Fruit fly (Drosophila melanogaster): ENCODE data around the gene Tl.

Gene Tl

dm6 chr3R:26798469-26799178 lies at the start of gene Tl (continued):
- TF ChIP-seq Ravus (GFP tag; IDR thresholded peaks at IDR 0.05) (no peak), Dbx (GFP tag; IDR thresholded peaks at IDR 0.05) (no peak), Nf-YC (tag; optimal IDR thresholded peaks at IDR 0.05) (no peak), CG10959 (GFP tag; IDR thresholded peaks at IDR 0.05) (no peak), Blimp-1 (GFP tag; optimal IDR thresholded peaks at IDR 0.05) (no peak), CG30403 (GFP tag; optimal IDR thresholded peaks at IDR 0.05) (no peak), Ets97D (GFP tag; optimal IDR thresholded peaks at IDR 0.05) (no peak), CG12659 (GFP tag; optimal IDR thresholded peaks at IDR 0.05) (no peak), mirr (GFP tag; optimal IDR thresholded peaks at IDR 0.05) (no peak), CG5953 (GFP tag; IDR thresholded peaks at IDR 0.05) (peak; percentile 34; the same call in 1 of the 2 replicates), sens-2 (GFP tag; IDR thresholded peaks at IDR 0.05) (peak; percentile 19; the same call in 1 of the 2 replicates), Elba2 (GFP tag; optimal IDR thresholded peaks at IDR 0.05) (no peak), CG1792 (GFP tag; optimal IDR thresholded peaks at IDR 0.05) (no peak), tll (GFP tag; optimal IDR thresholded peaks at IDR 0.05) (no peak), wdn (GFP tag; IDR thresholded peaks at IDR 0.05) (no peak), unpg (GFP tag; optimal IDR thresholded peaks at IDR 0.05) (no peak), CG8924 (tag; optimal IDR thresholded peaks at IDR 0.05) (peak; percentile 26), CG6813 (GFP tag; optimal IDR thresholded peaks at IDR 0.05) (no peak), fu2 (GFP tag; optimal IDR thresholded peaks at IDR 0.05) (no peak), CG14965 (GFP tag; optimal IDR thresholded peaks at IDR 0.05; ENCODE audit: borderline replicate concordance) (no peak), Hsf (GFP tag; optimal IDR thresholded peaks at IDR 0.05) (no peak), Meics (GFP tag; optimal IDR thresholded peaks at IDR 0.05) (no peak), CG16779 (GFP tag; IDR thresholded peaks at IDR 0.05) (0 out of 2 replicates have a peak, but pooled peaks have one; percentile 26), CG42726 (GFP tag; IDR thresholded peaks at IDR 0.05; ENCODE audit: partially characterized antibody) (peak; percentile 76), CG10147 (GFP tag; optimal IDR thresholded peaks at IDR 0.05) (no peak), rib (GFP tag; IDR thresholded peaks at IDR 0.05) (peak; percentile 57; the same call in 1 of the 2 replicates), wek (GFP tag; optimal IDR thresholded peaks at IDR 0.05) (no peak), CG9932 (GFP tag; IDR thresholded peaks at IDR 0.05) (peak; percentile 42; the same call in 1 of the 2 replicates), CG12071 (GFP tag; optimal IDR thresholded peaks at IDR 0.05) (no peak), sd (tag; optimal IDR thresholded peaks at IDR 0.05) (no peak), B-H2 (GFP tag; optimal IDR thresholded peaks at IDR 0.05) (no peak), Kr (GFP tag; optimal IDR thresholded peaks at IDR 0.05) (no peak), Drgx (GFP tag; IDR thresholded peaks at IDR 0.05) (no peak), ttk (GFP tag; IDR thresholded peaks at IDR 0.05) (no peak), CG33557 (GFP tag; optimal IDR thresholded peaks at IDR 0.05) (peak; percentile 15)

dm6 chr3R:26761695-26762094 lies 37.1 kb upstream of the Tl start:
- peak; percentile 57 for TF ChIP-seq Hr39 (optimal IDR thresholded peaks at IDR 0.05)
- no peak for TF ChIP-seq cato (GFP tag; optimal IDR thresholded peaks at IDR 0.05; ENCODE audit: borderline replicate concordance)

DNA sequence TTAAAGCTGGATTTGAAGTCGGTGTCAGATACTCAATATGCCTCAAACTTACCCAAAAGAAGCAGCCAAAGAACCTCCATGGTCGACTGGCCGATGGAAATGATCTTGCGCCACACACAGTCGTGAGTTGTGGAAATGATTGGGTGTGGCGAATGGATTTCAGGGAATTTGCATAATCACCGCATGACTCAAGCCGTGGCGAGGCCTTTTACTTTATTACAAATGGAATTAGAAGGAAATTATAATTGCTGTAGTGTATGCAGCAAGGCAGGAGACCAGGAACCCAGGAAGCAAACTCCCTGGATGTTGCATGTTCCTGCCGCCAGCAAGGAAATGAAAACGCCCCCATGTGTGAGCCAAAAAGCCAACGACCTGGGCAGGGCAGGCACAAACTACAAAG lies 14.7 kb upstream of the Tl start, which contains the start of gene CG42789:
TSS of gene CG42789 (minus strand) at position 101 of the 400 bp plus-strand sequence.
- TF ChIP-seq fru (optimal IDR thresholded peaks at IDR 0.05) (no peak), lmd (GFP tag; IDR thresholded peaks at IDR 0.05) (no peak), CG10321 (GFP tag; IDR thresholded peaks at IDR 0.05) (no peak), CG15073 (GFP tag; optimal IDR thresholded peaks at IDR 0.05) (no peak), Adf1 (GFP tag; IDR thresholded peaks at IDR 0.05) (no peak)
